Worm (Caenorhabditis elegans) whole organism, mixed stage, embryonic: ENCODE measurements around the gene C09G1.4.

Experiments used
- ces-1 ChIP-seq: fragments of 150-350 bp; optimal IDR thresholded peaks from 2 replicates; lab custom pipeline; 2014; ENCODE audit warnings: missing biosample characterization, missing genetic modification reagents, missing genetic modification characterization
- elt-1 ChIP-seq: sonication (generic microtip); optimal IDR thresholded peaks from 2 replicates; lab custom pipeline; 2017; ENCODE audit warnings: missing genetic modification characterization, mild to moderate bottlenecking, missing compliant biosample characterization, antibody characterized with exemption, moderate library complexity, borderline replicate concordance; ENCODE audit not compliant: insufficient read depth
- elt-3 ChIP-seq: fragments of 150-350 bp; optimal IDR thresholded peaks from 2 replicates; lab custom pipeline; 2014; ENCODE audit warnings: missing biosample characterization, missing genetic modification characterization
- nhr-12 ChIP-seq: fragments of 150-350 bp; optimal IDR thresholded peaks from 2 replicates; lab custom pipeline; 2014; ENCODE audit warnings: missing biosample characterization, missing genetic modification characterization
- nhr-237 ChIP-seq: fragments of 150-350 bp; optimal IDR thresholded peaks from 2 replicates; lab custom pipeline; 2014; ENCODE audit warnings: missing biosample characterization, missing genetic modification characterization
- nhr-28 ChIP-seq: fragments of 150-350 bp; optimal IDR thresholded peaks from 2 replicates; lab custom pipeline; 2014; ENCODE audit warnings: missing biosample characterization, missing genetic modification characterization
- pha-4 ChIP-seq: fragments of 150-350 bp; optimal IDR thresholded peaks from 2 replicates; lab custom pipeline; 2018; ENCODE audit warnings: missing biosample characterization, missing genetic modification reagents, missing genetic modification characterization
- snpc-4 ChIP-seq: fragments of 150-350 bp; optimal IDR thresholded peaks from 2 replicates; lab custom pipeline; 2014; ENCODE audit warnings: missing biosample characterization, missing genetic modification characterization
- unc-39 ChIP-seq: fragments of 150-350 bp; optimal IDR thresholded peaks from 2 replicates; lab custom pipeline; 2014; ENCODE audit warnings: missing biosample characterization, missing genetic modification characterization
- unc-62 ChIP-seq: fragments of 150-350 bp; optimal IDR thresholded peaks from 2 replicates; lab custom pipeline; 2014; ENCODE audit warnings: missing biosample characterization, missing genetic modification reagents, missing genetic modification characterization

DNA sequence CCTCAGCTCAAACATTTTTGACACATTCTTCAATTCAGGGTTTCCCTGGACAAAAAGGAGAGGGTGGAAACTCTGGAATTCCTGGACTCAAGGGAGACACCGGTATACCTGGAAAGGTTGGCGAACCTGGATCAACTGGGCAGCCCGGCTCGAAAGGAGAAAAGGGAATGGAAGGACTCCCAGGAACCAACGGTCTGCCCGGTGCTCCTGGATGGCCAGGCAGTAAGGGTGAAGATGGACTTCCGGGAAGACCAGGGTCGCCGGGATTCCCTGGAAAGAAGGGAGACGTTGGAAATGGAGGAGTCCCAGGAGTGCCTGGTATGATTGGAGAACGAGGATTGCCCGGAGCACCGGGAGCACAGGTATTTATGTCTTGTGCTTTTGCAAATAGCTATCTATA lies 60.6 kb downstream of the C09G1.4 start:
- TF ChIP-seq nhr-12 (tag; lab: Kevin White, UChicago) = no peak
- no peak for TF ChIP-seq ces-1
- no peak for TF ChIP-seq snpc-4 (tag; lab: Kevin White, UChicago)
- TF ChIP-seq pha-4 (tag; lab: Kevin White, UChicago) = no peak
- no peak for TF ChIP-seq nhr-28 (tag; lab: Kevin White, UChicago)
- no peak for TF ChIP-seq nhr-237 (tag; lab: Kevin White, UChicago)
- TF ChIP-seq elt-3 (tag; lab: Kevin White, UChicago) = no peak
- TF ChIP-seq elt-1 = no peak
- TF ChIP-seq unc-39 (tag; lab: Kevin White, UChicago) = no peak
- TF ChIP-seq unc-62 (GFP tag; lab: Kevin White, UChicago) = no peak
